Worm (Caenorhabditis elegans) whole organism, mixed stage, embryonic: ENCODE data around the gene drn-1.

ENCODE experiments used
- M03D4.4 ChIP-seq: sonication (generic microtip); optimal IDR thresholded peaks from 2 replicates; lab custom pipeline; 2017; ENCODE audit warnings: mild to moderate bottlenecking, missing genetic modification characterization, missing compliant biosample characterization
- bed-3 ChIP-seq: fragments of 200-800 bp; sonication (Bioruptor generic); optimal IDR thresholded peaks from 3 replicates; lab custom pipeline; 2018; ENCODE audit warnings: mild to moderate bottlenecking, missing genetic modification characterization, moderate library complexity, missing compliant biosample characterization
- blmp-1 ChIP-seq: fragments of 150-350 bp; optimal IDR thresholded peaks from 2 replicates; lab custom pipeline; 2014; ENCODE audit warnings: missing biosample characterization, missing genetic modification characterization
- ceh-39 ChIP-seq: fragments of 150-350 bp; optimal IDR thresholded peaks from 2 replicates; lab custom pipeline; 2014; ENCODE audit warnings: missing biosample characterization, missing genetic modification characterization
- ceh-43 ChIP-seq: fragments of 200-800 bp; sonication (Bioruptor generic); optimal IDR thresholded peaks from 2 replicates; lab custom pipeline; 2018; ENCODE audit warnings: mild to moderate bottlenecking, missing genetic modification characterization, moderate library complexity, missing compliant biosample characterization
- ceh-83 ChIP-seq: fragments of 200-800 bp; sonication (Bioruptor generic); optimal IDR thresholded peaks from 2 replicates; lab custom pipeline; 2018; ENCODE audit warnings: mild to moderate bottlenecking, missing genetic modification characterization, missing compliant biosample characterization
- ces-1 ChIP-seq: fragments of 150-350 bp; optimal IDR thresholded peaks from 2 replicates; lab custom pipeline; 2014; ENCODE audit warnings: missing biosample characterization, missing genetic modification reagents, missing genetic modification characterization
- cnd-1 ChIP-seq: fragments of 200-800 bp; sonication (Bioruptor generic); optimal IDR thresholded peaks from 2 replicates; lab custom pipeline; 2018; ENCODE audit warnings: mild to moderate bottlenecking, missing genetic modification characterization, missing compliant biosample characterization
- drap-1 ChIP-seq: fragments of 200-800 bp; sonication (Bioruptor generic); optimal IDR thresholded peaks from 3 replicates; lab custom pipeline; 2018; ENCODE audit warnings: mild to moderate bottlenecking, missing genetic modification characterization, missing compliant biosample characterization
- elt-1 ChIP-seq: sonication (generic microtip); optimal IDR thresholded peaks from 2 replicates; lab custom pipeline; 2017; ENCODE audit warnings: missing genetic modification characterization, mild to moderate bottlenecking, missing compliant biosample characterization, antibody characterized with exemption, moderate library complexity, borderline replicate concordance; ENCODE audit not compliant: insufficient read depth
- elt-3 ChIP-seq: fragments of 150-350 bp; optimal IDR thresholded peaks from 2 replicates; lab custom pipeline; 2014; ENCODE audit warnings: missing biosample characterization, missing genetic modification characterization
- flh-1 ChIP-seq: fragments of 200-800 bp; sonication (Bioruptor generic); optimal IDR thresholded peaks from 2 replicates; lab custom pipeline; 2018; ENCODE audit warnings: mild to moderate bottlenecking, missing genetic modification characterization, moderate library complexity, missing compliant biosample characterization
- ham-2 ChIP-seq: fragments of 200-800 bp; sonication (Bioruptor generic); optimal IDR thresholded peaks from 2 replicates; lab custom pipeline; 2018; ENCODE audit warnings: mild to moderate bottlenecking, missing genetic modification characterization, missing compliant biosample characterization
- hlh-1 ChIP-seq: fragments of 150-350 bp; optimal IDR thresholded peaks from 2 replicates; lab custom pipeline; 2014; ENCODE audit warnings: missing biosample characterization, missing genetic modification reagents, missing genetic modification characterization
- lin-13 ChIP-seq: fragments of 150-350 bp; optimal IDR thresholded peaks from 2 replicates; lab custom pipeline; 2014; ENCODE audit warnings: missing biosample characterization, missing genetic modification characterization
- lin-32 ChIP-seq: fragments of 200-800 bp; sonication (Bioruptor generic); optimal IDR thresholded peaks from 2 replicates; lab custom pipeline; 2018; ENCODE audit warnings: mild to moderate bottlenecking, missing genetic modification characterization, missing compliant biosample characterization
- lsy-2 ChIP-seq: fragments of 150-350 bp; optimal IDR thresholded peaks from 2 replicates; lab custom pipeline; 2014; ENCODE audit warnings: missing biosample characterization, missing genetic modification characterization
- mab-5 ChIP-seq: fragments of 150-350 bp; optimal IDR thresholded peaks from 2 replicates; lab custom pipeline; 2014; ENCODE audit warnings: missing biosample characterization, missing genetic modification characterization
- mep-1 ChIP-seq: fragments of 150-350 bp; optimal IDR thresholded peaks from 2 replicates; lab custom pipeline; 2017; ENCODE audit warnings: missing biosample characterization, missing genetic modification reagents, missing genetic modification characterization, inconsistent platforms
- mls-2 ChIP-seq: sonication (generic microtip); optimal IDR thresholded peaks from 2 replicates; lab custom pipeline; 2016; ENCODE audit warnings: mild to moderate bottlenecking, missing genetic modification characterization, moderate library complexity, missing compliant biosample characterization
- nhr-2 ChIP-seq: fragments of 150-350 bp; optimal IDR thresholded peaks from 2 replicates; lab custom pipeline; 2014; ENCODE audit warnings: missing biosample characterization, missing genetic modification characterization
- nhr-237 ChIP-seq: fragments of 150-350 bp; optimal IDR thresholded peaks from 2 replicates; lab custom pipeline; 2014; ENCODE audit warnings: missing biosample characterization, missing genetic modification characterization
- nhr-28 ChIP-seq: fragments of 150-350 bp; optimal IDR thresholded peaks from 2 replicates; lab custom pipeline; 2014; ENCODE audit warnings: missing biosample characterization, missing genetic modification characterization
- nhr-76 ChIP-seq: sonication (generic microtip); optimal IDR thresholded peaks from 2 replicates; lab custom pipeline; 2017; ENCODE audit warnings: missing biosample characterization, missing genetic modification characterization
- pha-4 ChIP-seq: fragments of 150-350 bp; optimal IDR thresholded peaks from 2 replicates; lab custom pipeline; 2018; ENCODE audit warnings: missing biosample characterization, missing genetic modification reagents, missing genetic modification characterization
- sem-2 ChIP-seq: fragments of 200-800 bp; sonication (Bioruptor generic); optimal IDR thresholded peaks from 2 replicates; lab custom pipeline; 2018; ENCODE audit warnings: mild to moderate bottlenecking, missing genetic modification characterization, missing compliant biosample characterization
- snpc-4 ChIP-seq: fragments of 150-350 bp; optimal IDR thresholded peaks from 2 replicates; lab custom pipeline; 2014; ENCODE audit warnings: missing biosample characterization, missing genetic modification characterization
- sptf-1 ChIP-seq: sonication (generic microtip); optimal IDR thresholded peaks from 2 replicates; lab custom pipeline; 2017; ENCODE audit warnings: mild to moderate bottlenecking, missing genetic modification characterization, moderate library complexity, missing compliant biosample characterization
- tbx-8 ChIP-seq: fragments of 200-800 bp; sonication (Bioruptor generic); optimal IDR thresholded peaks from 2 replicates; lab custom pipeline; 2018; ENCODE audit warnings: mild to moderate bottlenecking, missing genetic modification characterization, moderate library complexity, missing compliant biosample characterization
- unc-120 ChIP-seq: sonication (generic microtip); optimal IDR thresholded peaks from 2 replicates; lab custom pipeline; 2017; ENCODE audit warnings: missing genetic modification characterization, missing compliant biosample characterization; ENCODE audit not compliant: poor library complexity, severe bottlenecking
- unc-62 ChIP-seq: fragments of 150-350 bp; optimal IDR thresholded peaks from 2 replicates; lab custom pipeline; 2014; ENCODE audit warnings: missing biosample characterization, missing genetic modification reagents, missing genetic modification characterization
- zip-8 ChIP-seq: fragments of 150-350 bp; optimal IDR thresholded peaks from 2 replicates; lab custom pipeline; 2014; ENCODE audit warnings: missing biosample characterization, missing genetic modification characterization
- ztf-11 ChIP-seq: fragments of 150-350 bp; optimal IDR thresholded peaks from 2 replicates; lab custom pipeline; 2014; ENCODE audit warnings: missing biosample characterization, missing genetic modification characterization

The drn-1 gene

ce11 chrII:5292226-5292752 lies 20.6 kb upstream of the drn-1 start, which contains the start of gene ZK622.4:
TSS of gene ZK622.4 (plus strand) at chrII:5292702.
- peak; percentile 69 for TF ChIP-seq mep-1 (tag; lab: Kevin White, UChicago)
- TF ChIP-seq blmp-1 (tag; lab: Kevin White, UChicago): peak; percentile 8
- peak; percentile 78 for TF ChIP-seq lin-32 (GFP tag; lab: Kevin White, UChicago)
- peak; percentile 88 for TF ChIP-seq M03D4.4
- peak; percentile 71 for TF ChIP-seq bed-3
- no peak for TF ChIP-seq elt-1 (tag; lab: Kevin White, UChicago)
- peak; percentile 62 for TF ChIP-seq flh-1
- TF ChIP-seq pha-4 (tag; lab: Kevin White, UChicago): peak; percentile 5
- peak; percentile 46 for TF ChIP-seq unc-62 (GFP tag; lab: Kevin White, UChicago)
- TF ChIP-seq lin-13 (tag; lab: Kevin White, UChicago): no peak
- peak; percentile 80 for TF ChIP-seq nhr-28 (tag; lab: Kevin White, UChicago)
- TF ChIP-seq mls-2 (tag; lab: Kevin White, UChicago): peak; percentile 90
- peak; percentile 77 for TF ChIP-seq tbx-8 (GFP tag; lab: Kevin White, UChicago)
- TF ChIP-seq mab-5: no peak
- TF ChIP-seq unc-120 (tag; lab: Kevin White, UChicago): peak; percentile 91
- no peak for TF ChIP-seq nhr-2 (tag; lab: Kevin White, UChicago)
- TF ChIP-seq lsy-2 (tag; lab: Kevin White, UChicago): no peak
- peak; percentile 87 for TF ChIP-seq ceh-83 (GFP tag; lab: Kevin White, UChicago)
- TF ChIP-seq hlh-1: no peak
- TF ChIP-seq sem-2: peak; percentile 84
- peak; percentile 91 for TF ChIP-seq ham-2
- peak; percentile 49 for TF ChIP-seq nhr-237 (tag; lab: Kevin White, UChicago)
- peak; percentile 20 for TF ChIP-seq ztf-11 (tag; lab: Kevin White, UChicago)
- peak; percentile 89 for TF ChIP-seq drap-1 (GFP tag; lab: Kevin White, UChicago)
- TF ChIP-seq ceh-43 (GFP tag; lab: Kevin White, UChicago): peak; percentile 81
- TF ChIP-seq cnd-1 (tag; lab: Kevin White, UChicago): peak; percentile 90
- peak; percentile 93 for TF ChIP-seq sptf-1 (tag; lab: Kevin White, UChicago)
- peak; percentile 27 for TF ChIP-seq ces-1 (GFP tag; lab: Kevin White, UChicago)

- TF ChIP-seq elt-3 (tag; lab: Kevin White, UChicago) (no peak), sptf-1 (tag; lab: Kevin White, UChicago) (no peak), lsy-2 (tag; lab: Kevin White, UChicago) (no peak), nhr-237 (tag; lab: Kevin White, UChicago) (no peak), unc-62 (GFP tag; lab: Kevin White, UChicago) (no peak), mab-5 (no peak), ceh-39 (tag; lab: Kevin White, UChicago) (no peak), zip-8 (tag; lab: Kevin White, UChicago) (no peak), bed-3 (no peak), tbx-8 (GFP tag; lab: Kevin White, UChicago) (no peak), flh-1 (no peak), sem-2 (no peak)
These were observed 19.4 kb upstream of the drn-1 start for ce11 chrII:5291051-5291450.

- TF ChIP-seq mab-5 (no peak), hlh-1 (no peak), snpc-4 (tag; lab: Kevin White, UChicago) (no peak), unc-62 (GFP tag; lab: Kevin White, UChicago) (no peak), nhr-28 (tag; lab: Kevin White, UChicago) (no peak), mep-1 (tag; lab: Kevin White, UChicago) (no peak), lin-13 (tag; lab: Kevin White, UChicago) (no peak), nhr-2 (tag; lab: Kevin White, UChicago) (no peak), ceh-43 (GFP tag; lab: Kevin White, UChicago) (no peak), elt-3 (tag; lab: Kevin White, UChicago) (no peak), zip-8 (tag; lab: Kevin White, UChicago) (no peak), lsy-2 (tag; lab: Kevin White, UChicago) (no peak)
- TF ChIP-seq, all 35 proteins: peak for 0
These were observed 17.5 kb upstream of the drn-1 start, which contains the start of gene ZK622.5 for ce11 chrII:5289142-5289541. TSS of gene ZK622.5 (plus strand) at chrII:5289442.

- TF ChIP-seq lin-32 (GFP tag; lab: Kevin White, UChicago) (no peak), ces-1 (GFP tag; lab: Kevin White, UChicago) (no peak), nhr-237 (tag; lab: Kevin White, UChicago) (no peak), tbx-8 (GFP tag; lab: Kevin White, UChicago) (no peak), mep-1 (tag; lab: Kevin White, UChicago) (no peak), unc-120 (tag; lab: Kevin White, UChicago) (no peak), ceh-39 (tag; lab: Kevin White, UChicago) (no peak), zip-8 (tag; lab: Kevin White, UChicago) (no peak), drap-1 (GFP tag; lab: Kevin White, UChicago) (no peak), mab-5 (no peak), lin-13 (tag; lab: Kevin White, UChicago) (no peak), nhr-2 (tag; lab: Kevin White, UChicago) (no peak), nhr-76 (tag; lab: Kevin White, UChicago) (no peak), cnd-1 (tag; lab: Kevin White, UChicago) (no peak), ceh-43 (GFP tag; lab: Kevin White, UChicago) (no peak)
These were observed 13.4 kb upstream of the drn-1 start, which contains the start of gene gur-5 for ce11 chrII:5285029-5285428. TSS of gene gur-5 (plus strand) at chrII:5285329.
